Fruit fly (Drosophila melanogaster) whole organism, embryonic: ENCODE measurements around the gene CG3184.

Experiments used
- Bdp1 ChIP-seq: fragments of 200-800 bp; sonication (Bioruptor generic); optimal IDR thresholded peaks from 3 replicates; lab custom pipeline; 2016; ENCODE audit warnings: missing biosample characterization, missing genetic modification characterization
- CG4282 ChIP-seq: fragments of 200-800 bp; sonication (Bioruptor generic); optimal IDR thresholded peaks from 2 replicates; lab custom pipeline; 2016; ENCODE audit warnings: missing biosample characterization, missing genetic modification characterization
- CG8478 ChIP-seq: fragments of >200 bp; optimal IDR thresholded peaks from 2 replicates; lab custom pipeline; 2018
- Hmx ChIP-seq: fragments of 200-800 bp; sonication (Bioruptor generic); optimal IDR thresholded peaks from 2 replicates; lab custom pipeline; 2016; ENCODE audit warnings: missing biosample characterization, missing genetic modification characterization
- YL-1 ChIP-seq: fragments of 200-800 bp; sonication (Bioruptor generic); optimal IDR thresholded peaks from 3 replicates; lab custom pipeline; 2017; ENCODE audit warnings: missing biosample characterization, mild to moderate bottlenecking, missing genetic modification characterization
- nom ChIP-seq: fragments of 200-800 bp; sonication (Bioruptor generic); optimal IDR thresholded peaks from 2 replicates; lab custom pipeline; 2017; ENCODE audit warnings: missing biosample characterization, missing genetic modification characterization, mild to moderate bottlenecking, moderate library complexity, missing genetic modification reagents
- usp ChIP-seq: fragments of >200 bp; optimal IDR thresholded peaks from 2 replicates; lab custom pipeline; 2017; ENCODE audit warnings: missing biosample characterization, missing genetic modification characterization

DNA sequence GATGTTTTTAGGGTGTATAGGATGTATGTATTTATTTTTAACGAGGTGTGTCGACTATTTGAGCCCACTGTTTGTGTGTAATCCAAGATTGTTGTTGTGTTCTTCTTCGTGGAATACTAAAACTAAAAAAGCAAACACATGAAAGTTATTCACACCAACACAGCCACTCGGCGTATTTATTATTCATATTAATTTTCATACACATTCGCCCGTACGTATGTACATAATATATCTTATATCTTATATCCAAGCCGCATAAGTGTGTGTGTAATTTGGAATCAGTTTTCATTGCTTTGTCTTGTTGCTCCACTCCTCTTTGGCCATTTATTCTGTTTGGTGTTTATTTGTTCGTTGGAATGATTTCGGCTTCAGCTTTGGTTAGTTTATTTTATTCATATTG lies 22.1 kb upstream of the CG3184 start:
- TF ChIP-seq Bdp1 (GFP tag; lab: Kevin White, UChicago) (no peak), nom (GFP tag; lab: Kevin White, UChicago) (no peak), Hmx (GFP tag; lab: Kevin White, UChicago) (no peak), YL-1 (GFP tag; lab: Kevin White, UChicago) (no peak), CG4282 (GFP tag; lab: Kevin White, UChicago) (no peak), usp (GFP tag; lab: Kevin White, UChicago) (no peak), CG8478 (no peak)
